Worm (Caenorhabditis elegans) whole organism, L2 larva: ENCODE data around the gene M176.4.

Source experiments
- F13H6.1 ChIP-seq: sonication (generic microtip); optimal IDR thresholded peaks from 2 replicates; lab custom pipeline; 2016; ENCODE audit warnings: missing genetic modification characterization, missing compliant biosample characterization
- Y55F3AM.14 ChIP-seq: fragments of 200-800 bp; sonication (Bioruptor generic); optimal IDR thresholded peaks from 2 replicates; lab custom pipeline; 2018; ENCODE audit warnings: mild to moderate bottlenecking, missing genetic modification characterization, missing compliant biosample characterization
- ZK546.5 ChIP-seq: sonication (generic microtip); optimal IDR thresholded peaks from 2 replicates; lab custom pipeline; 2017; ENCODE audit warnings: missing biosample characterization, missing genetic modification characterization
- alr-1 ChIP-seq: fragments of 150-350 bp; optimal IDR thresholded peaks from 2 replicates; lab custom pipeline; 2014; ENCODE audit warnings: missing biosample characterization, missing genetic modification characterization
- aly-2 ChIP-seq: fragments of 150-350 bp; optimal IDR thresholded peaks from 2 replicates; lab custom pipeline; 2014; ENCODE audit warnings: missing biosample characterization, missing genetic modification characterization
- ama-1 ChIP-seq: fragments of 150-350 bp; optimal IDR thresholded peaks from 2 replicates; lab custom pipeline; 2018; ENCODE audit warnings: inconsistent platforms
- ceh-16 ChIP-seq: fragments of 150-350 bp; optimal IDR thresholded peaks from 2 replicates; lab custom pipeline; 2014; ENCODE audit warnings: missing biosample characterization, missing genetic modification characterization
- crh-2 ChIP-seq: sonication (generic microtip); optimal IDR thresholded peaks from 2 replicates; lab custom pipeline; 2017; ENCODE audit warnings: missing biosample characterization, missing genetic modification characterization
- dmd-4 ChIP-seq: sonication (generic microtip); optimal IDR thresholded peaks from 2 replicates; lab custom pipeline; 2017; ENCODE audit warnings: missing biosample characterization, missing genetic modification characterization
- elt-1 ChIP-seq: fragments of 150-350 bp; optimal IDR thresholded peaks from 2 replicates; lab custom pipeline; 2014; ENCODE audit warnings: missing biosample characterization, missing genetic modification characterization
- elt-3 ChIP-seq: sonication (generic microtip); optimal IDR thresholded peaks from 2 replicates; lab custom pipeline; 2017; ENCODE audit warnings: missing biosample characterization, missing genetic modification characterization
- fos-1 ChIP-seq: fragments of 150-350 bp; optimal IDR thresholded peaks from 2 replicates; lab custom pipeline; 2014; ENCODE audit warnings: missing biosample characterization, missing genetic modification characterization
- gmeb-1 ChIP-seq: fragments of 150-350 bp; optimal IDR thresholded peaks from 2 replicates; lab custom pipeline; 2014; ENCODE audit warnings: missing biosample characterization, missing genetic modification characterization
- lin-11 ChIP-seq: fragments of 150-350 bp; sonication (generic microtip); optimal IDR thresholded peaks from 2 replicates; lab custom pipeline; 2014; ENCODE audit warnings: missing biosample characterization, missing genetic modification characterization, inconsistent platforms, mixed read lengths
- lin-13 ChIP-seq: fragments of 150-350 bp; optimal IDR thresholded peaks from 2 replicates; lab custom pipeline; 2014; ENCODE audit warnings: missing biosample characterization, missing genetic modification reagents, missing genetic modification characterization
- lin-39 ChIP-seq: fragments of 150-350 bp; optimal IDR thresholded peaks from 2 replicates; lab custom pipeline; 2014; ENCODE audit warnings: missing biosample characterization, missing genetic modification reagents, missing genetic modification characterization
- lsy-2 ChIP-seq, 2 experiments: fragments of 150-350 bp in 1 of 2; sonication (generic microtip) in 1 of 2; optimal IDR thresholded peaks; 2 replicates each; lab custom pipeline; 2014 to 2017; ENCODE audit warnings: missing biosample characterization in 2 of 2, missing genetic modification characterization in 2 of 2
- mab-5 ChIP-seq: fragments of 150-350 bp; optimal IDR thresholded peaks from 2 replicates; lab custom pipeline; 2014; ENCODE audit warnings: missing biosample characterization, missing genetic modification characterization
- mbf-1 ChIP-seq: sonication (generic microtip); optimal IDR thresholded peaks from 2 replicates; lab custom pipeline; 2017; ENCODE audit warnings: missing biosample characterization, missing genetic modification characterization
- mdl-1 ChIP-seq, 2 experiments: fragments of 150-350 bp in 1 of 2; sonication (generic microtip) in 1 of 2; optimal IDR thresholded peaks; 2 replicates each; lab custom pipeline; 2017; ENCODE audit warnings: missing biosample characterization in 2 of 2, missing genetic modification characterization in 2 of 2
- nhr-10 ChIP-seq: sonication (generic microtip); optimal IDR thresholded peaks from 2 replicates; lab custom pipeline; 2017; ENCODE audit warnings: missing biosample characterization, missing genetic modification characterization
- nhr-21 ChIP-seq: fragments of 150-350 bp; optimal IDR thresholded peaks from 2 replicates; lab custom pipeline; 2014; ENCODE audit warnings: missing biosample characterization, missing genetic modification characterization
- nhr-237 ChIP-seq: fragments of 150-350 bp; optimal IDR thresholded peaks from 2 replicates; lab custom pipeline; 2014; ENCODE audit warnings: missing biosample characterization, missing genetic modification characterization
- nhr-25 ChIP-seq: fragments of 150-350 bp; sonication (generic microtip); optimal IDR thresholded peaks from 3 replicates; lab custom pipeline; 2014; ENCODE audit warnings: missing biosample characterization, missing genetic modification characterization
- nhr-6 ChIP-seq: fragments of 150-350 bp; optimal IDR thresholded peaks from 2 replicates; lab custom pipeline; 2014; ENCODE audit warnings: missing biosample characterization, missing genetic modification characterization
- nhr-77 ChIP-seq: fragments of 150-350 bp; optimal IDR thresholded peaks from 2 replicates; lab custom pipeline; 2014; ENCODE audit warnings: missing biosample characterization, missing genetic modification characterization
- sem-4 ChIP-seq: fragments of 150-350 bp; optimal IDR thresholded peaks from 2 replicates; lab custom pipeline; 2014; ENCODE audit warnings: missing biosample characterization, missing genetic modification reagents, missing genetic modification characterization
- skn-1 ChIP-seq: sonication (generic microtip); optimal IDR thresholded peaks from 2 replicates; lab custom pipeline; 2017; ENCODE audit warnings: missing biosample characterization, missing genetic modification characterization
- sma-3 ChIP-seq: sonication (generic microtip); optimal IDR thresholded peaks from 2 replicates; lab custom pipeline; 2016; ENCODE audit warnings: missing genetic modification reagents, missing genetic modification characterization, missing compliant biosample characterization
- sma-9 ChIP-seq, 2 experiments: fragments of 150-350 bp in 1 of 2; sonication (generic microtip) in 1 of 2; optimal IDR thresholded peaks; 2 replicates each; lab custom pipeline; 2014 to 2016; ENCODE audit warnings: missing genetic modification characterization in 2 of 2, mild to moderate bottlenecking in 1 of 2, missing biosample characterization in 1 of 2, missing compliant biosample characterization in 1 of 2, missing genetic modification reagents in 1 of 2, moderate library complexity in 1 of 2
- unc-39 ChIP-seq: fragments of 150-350 bp; optimal IDR thresholded peaks from 2 replicates; lab custom pipeline; 2014; ENCODE audit warnings: missing biosample characterization, missing genetic modification characterization
- unc-55 ChIP-seq: fragments of 150-350 bp; sonication (generic microtip); optimal IDR thresholded peaks from 3 replicates; lab custom pipeline; 2014; ENCODE audit warnings: missing biosample characterization, missing genetic modification reagents, missing genetic modification characterization
- unc-62 ChIP-seq: fragments of 150-350 bp; optimal IDR thresholded peaks from 2 replicates; lab custom pipeline; 2014; ENCODE audit warnings: missing biosample characterization, missing genetic modification reagents, missing genetic modification characterization
- zag-1 ChIP-seq: fragments of 150-350 bp; optimal IDR thresholded peaks from 2 replicates; lab custom pipeline; 2014; ENCODE audit warnings: missing biosample characterization, missing genetic modification characterization
- ztf-1 ChIP-seq: fragments of 200-800 bp; sonication (Bioruptor generic); conservative IDR thresholded peaks from 2 replicates; pipeline ENCODE4 v1.3.6; 2022; ENCODE audit warnings: missing genetic modification characterization, missing compliant biosample characterization
- ztf-4 ChIP-seq: fragments of 150-350 bp; optimal IDR thresholded peaks from 2 replicates; lab custom pipeline; 2014; ENCODE audit warnings: missing biosample characterization, missing genetic modification characterization

The M176.4 gene

ce11 chrII:9378174-9378573 lies 40.0 kb upstream of the M176.4 start:
- TF ChIP-seq sma-3 (GFP tag; lab: Kevin White, UChicago): no peak
- peak; percentile 68 for TF ChIP-seq fos-1 (tag; lab: Kevin White, UChicago)
- TF ChIP-seq skn-1 (tag; lab: Kevin White, UChicago): peak; percentile 19
- TF ChIP-seq ceh-16 (tag; lab: Kevin White, UChicago): no peak
- no peak for TF ChIP-seq mab-5 (tag; lab: Kevin White, UChicago)
- TF ChIP-seq elt-3 (tag; lab: Kevin White, UChicago): no peak

- no peak for TF ChIP-seq nhr-6
- TF ChIP-seq nhr-77 (tag; lab: Kevin White, UChicago): no peak
- no peak for TF ChIP-seq aly-2 (tag; lab: Kevin White, UChicago)
- no peak for TF ChIP-seq ztf-4
- TF ChIP-seq unc-39 (tag; lab: Kevin White, UChicago): no peak
- no peak for TF ChIP-seq F13H6.1 (tag; lab: Kevin White, UChicago)
- no peak for TF ChIP-seq nhr-21 (tag; lab: Kevin White, UChicago)
- TF ChIP-seq unc-55: no peak
- TF ChIP-seq ztf-1 (GFP tag; lab: Robert Waterston, UW): no peak
- no peak for TF ChIP-seq zag-1 (tag; lab: Kevin White, UChicago)
- no peak for TF ChIP-seq lsy-2 (tag; optimal IDR thresholded peaks at IDR 0.05; lab: Kevin White, UChicago)
- TF ChIP-seq, all 48 proteins: peak for 0
Observed at ce11 chrII:9379796-9380195, 38.4 kb upstream of the M176.4 start, which contains the start of gene srh-48. Gene srh-48, plus strand, starts transcription at chrII:9380096.

- TF ChIP-seq lin-39 (tag; lab: Kevin White, UChicago) (no peak), skn-1 (tag; lab: Kevin White, UChicago) (no peak), gmeb-1 (tag; lab: Kevin White, UChicago) (no peak), alr-1 (no peak), unc-62 (no peak)
Observed at ce11 chrII:9385241-9385640, 32.9 kb upstream of the M176.4 start, which contains the start of gene C06C3.7. Gene C06C3.7, plus strand, starts transcription at chrII:9385541.

- no peak for TF ChIP-seq nhr-237 (tag; lab: Kevin White, UChicago)
- no peak for TF ChIP-seq nhr-21 (tag; lab: Kevin White, UChicago)
- no peak for TF ChIP-seq mdl-1 (tag; optimal IDR thresholded peaks at IDR 0.05; lab: Kevin White, UChicago)
- no peak for TF ChIP-seq dmd-4
- no peak for TF ChIP-seq ZK546.5 (tag; lab: Kevin White, UChicago)
- no peak for TF ChIP-seq lin-11
- no peak for TF ChIP-seq elt-1 (tag; lab: Kevin White, UChicago)
- TF ChIP-seq unc-62: no peak
- no peak for TF ChIP-seq mbf-1 (tag; lab: Kevin White, UChicago)
- no peak for TF ChIP-seq sem-4 (tag; lab: Kevin White, UChicago)
- no peak for TF ChIP-seq lin-39 (tag; lab: Kevin White, UChicago)
- no peak for TF ChIP-seq lsy-2 (tag; optimal IDR thresholded peaks at IDR 0.05; lab: Kevin White, UChicago)
- TF ChIP-seq ama-1 (lab: Kevin White, UChicago): no peak
- no peak for TF ChIP-seq nhr-77 (tag; lab: Kevin White, UChicago)
- no peak for TF ChIP-seq sma-9 (GFP tag; optimal IDR thresholded peaks at IDR 0.05; lab: Kevin White, UChicago)
- TF ChIP-seq sma-9 (tag; optimal IDR thresholded peaks at IDR 0.05; lab: Kevin White, UChicago): no peak
- TF ChIP-seq Y55F3AM.14 (GFP tag; lab: Kevin White, UChicago): no peak
- TF ChIP-seq skn-1 (tag; lab: Kevin White, UChicago): no peak
- TF ChIP-seq, all 48 proteins: peak for 0
Observed at ce11 chrII:9392724-9393123, 25.4 kb upstream of the M176.4 start, which contains the start of gene lido-17. Gene lido-17, minus strand, starts transcription at chrII:9392824.

ce11 chrII:9397496-9397895 lies 20.7 kb upstream of the M176.4 start, which contains the start of gene Y51B9A.9:
Gene Y51B9A.9, minus strand, starts transcription at chrII:9397596.
- TF ChIP-seq zag-1 (tag; lab: Kevin White, UChicago): no peak
- no peak for TF ChIP-seq sem-4 (tag; lab: Kevin White, UChicago)
- no peak for TF ChIP-seq lin-39 (tag; lab: Kevin White, UChicago)
- TF ChIP-seq lin-13: no peak
- no peak for TF ChIP-seq nhr-10
- TF ChIP-seq mbf-1 (tag; lab: Kevin White, UChicago): no peak
- TF ChIP-seq alr-1: no peak
- TF ChIP-seq gmeb-1 (tag; lab: Kevin White, UChicago): no peak
- no peak for TF ChIP-seq ZK546.5 (tag; lab: Kevin White, UChicago)
- TF ChIP-seq crh-2 (tag; lab: Kevin White, UChicago): no peak
- TF ChIP-seq sma-9 (GFP tag; optimal IDR thresholded peaks at IDR 0.05; lab: Kevin White, UChicago): no peak
- TF ChIP-seq sma-9 (tag; optimal IDR thresholded peaks at IDR 0.05; lab: Kevin White, UChicago): no peak
- no peak for TF ChIP-seq aly-2 (tag; lab: Kevin White, UChicago)
- TF ChIP-seq elt-3 (tag; lab: Kevin White, UChicago): no peak
- TF ChIP-seq elt-1 (tag; lab: Kevin White, UChicago): no peak
- TF ChIP-seq nhr-25 (tag; lab: Kevin White, UChicago): no peak
- TF ChIP-seq lsy-2 (tag; optimal IDR thresholded peaks at IDR 0.05; lab: Kevin White, UChicago): no peak
